Worm (Caenorhabditis elegans) whole organism, L4 larva: Measurements from ENCODE around the gene AH9.6.

ENCODE experiments used
- F10B5.3 ChIP-seq: sonication (generic microtip); optimal IDR thresholded peaks from 2 replicates; lab custom pipeline; 2016; ENCODE audit warnings: mild to moderate bottlenecking, missing genetic modification characterization, missing compliant biosample characterization
- F37D6.2 ChIP-seq: sonication (generic microtip); optimal IDR thresholded peaks from 2 replicates; lab custom pipeline; 2016; ENCODE audit warnings: mild to moderate bottlenecking, missing genetic modification characterization, missing compliant biosample characterization
- F49E8.2 ChIP-seq: sonication (generic microtip); optimal IDR thresholded peaks from 2 replicates; lab custom pipeline; 2016; ENCODE audit warnings: missing compliant biosample characterization, mild to moderate bottlenecking, missing genetic modification characterization, borderline replicate concordance
- Y75B8A.6 ChIP-seq: fragments of 200-800 bp; sonication (Bioruptor generic); IDR thresholded peaks from 2 replicates; pipeline ENCODE4 v1.3.6; 2022; ENCODE audit warnings: missing genetic modification reagents, missing genetic modification characterization, missing compliant biosample characterization
- aha-1 ChIP-seq: fragments of 150-350 bp; peaks from one replicate; lab custom pipeline; 2014; ENCODE audit warnings: missing biosample characterization, missing genetic modification characterization
- ama-1 ChIP-seq: fragments of 150-350 bp; optimal IDR thresholded peaks from 2 replicates; lab custom pipeline; 2014; ENCODE audit warnings: inconsistent platforms, mixed read lengths
- ceh-44 ChIP-seq: fragments of 200-800 bp; sonication (Bioruptor generic); IDR thresholded peaks from 2 replicates; pipeline ENCODE4 v1.3.6; 2022; ENCODE audit warnings: missing genetic modification reagents, missing genetic modification characterization, missing compliant biosample characterization
- ceh-82 ChIP-seq: sonication (generic microtip); optimal IDR thresholded peaks from 2 replicates; lab custom pipeline; 2017; ENCODE audit warnings: missing biosample characterization, missing genetic modification characterization
- cey-2 ChIP-seq: sonication (generic microtip); optimal IDR thresholded peaks from 3 replicates; lab custom pipeline; 2017; ENCODE audit warnings: missing genetic modification characterization, mild to moderate bottlenecking, missing compliant biosample characterization, antibody characterized with exemption, borderline replicate concordance; ENCODE audit not compliant: insufficient read depth
- daf-16 ChIP-seq, 3 experiments: sonication (generic microtip); optimal IDR thresholded peaks; 2 replicates each; lab custom pipeline; 2016 to 2017; ENCODE audit warnings: missing genetic modification characterization in 3 of 3, missing genetic modification reagents in 3 of 3, mild to moderate bottlenecking in 2 of 3, missing compliant biosample characterization in 2 of 3, missing biosample characterization in 1 of 3, moderate library complexity in 1 of 3
- daf-19 ChIP-seq: fragments of 200-800 bp; sonication (Bioruptor generic); conservative IDR thresholded peaks from 2 replicates; pipeline ENCODE4 v1.3.6; 2022; ENCODE audit warnings: missing genetic modification characterization, missing compliant biosample characterization
- dmd-9 ChIP-seq: fragments of 200-800 bp; sonication (Bioruptor generic); IDR thresholded peaks from 2 replicates; pipeline ENCODE4 v1.3.6; 2022; ENCODE audit warnings: missing genetic modification reagents, missing genetic modification characterization, missing compliant biosample characterization
- dpl-1 ChIP-seq: fragments of 150-350 bp; optimal IDR thresholded peaks from 2 replicates; lab custom pipeline; 2014; ENCODE audit warnings: missing biosample characterization, missing genetic modification reagents, missing genetic modification characterization
- duxl-1 ChIP-seq: sonication (generic microtip); optimal IDR thresholded peaks from 2 replicates; lab custom pipeline; 2016; ENCODE audit warnings: mild to moderate bottlenecking, missing genetic modification characterization, moderate library complexity, missing compliant biosample characterization; ENCODE audit not compliant: poor library complexity
- dve-1 ChIP-seq: sonication (generic microtip); optimal IDR thresholded peaks from 2 replicates; lab custom pipeline; 2017; ENCODE audit warnings: antibody characterized with exemption, mild to moderate bottlenecking, missing genetic modification characterization, missing compliant biosample characterization; ENCODE audit not compliant: insufficient read depth
- egl-43 ChIP-seq: fragments of 200-800 bp; sonication (Bioruptor generic); IDR thresholded peaks from 2 replicates; pipeline ENCODE4 v1.3.6; 2022; ENCODE audit warnings: missing genetic modification reagents, missing genetic modification characterization, missing compliant biosample characterization
- fkh-10 ChIP-seq: fragments of 150-350 bp; optimal IDR thresholded peaks from 2 replicates; lab custom pipeline; 2014; ENCODE audit warnings: missing biosample characterization, missing genetic modification reagents, missing genetic modification characterization
- gei-8 ChIP-seq: fragments of 200-800 bp; sonication (Bioruptor generic); optimal IDR thresholded peaks from 2 replicates; lab custom pipeline; 2018; ENCODE audit warnings: mild to moderate bottlenecking, missing genetic modification characterization, missing compliant biosample characterization
- hlh-30 ChIP-seq: sonication (generic microtip); optimal IDR thresholded peaks from 2 replicates; lab custom pipeline; 2017; ENCODE audit warnings: antibody characterized with exemption, mild to moderate bottlenecking, missing genetic modification characterization, missing compliant biosample characterization; ENCODE audit not compliant: insufficient read depth
- lin-1 ChIP-seq: fragments of 200-800 bp; sonication (Bioruptor generic); IDR thresholded peaks from 2 replicates; pipeline ENCODE4 v1.3.6; 2022; ENCODE audit warnings: missing genetic modification reagents, missing genetic modification characterization, missing compliant biosample characterization
- lin-13 ChIP-seq: fragments of 150-350 bp; optimal IDR thresholded peaks from 2 replicates; lab custom pipeline; 2014; ENCODE audit warnings: missing biosample characterization, missing genetic modification reagents, missing genetic modification characterization
- lin-29 ChIP-seq: fragments of 200-800 bp; sonication (Bioruptor generic); IDR thresholded peaks from 2 replicates; pipeline ENCODE4 v1.3.6; 2022; ENCODE audit warnings: missing genetic modification reagents, missing genetic modification characterization, missing compliant biosample characterization
- lin-39 ChIP-seq: fragments of 150-350 bp; optimal IDR thresholded peaks from 2 replicates; lab custom pipeline; 2014; ENCODE audit warnings: missing biosample characterization, missing genetic modification reagents, missing genetic modification characterization
- lsy-2 ChIP-seq, 2 experiments: fragments of 150-350 bp in 1 of 2; sonication (generic microtip) in 1 of 2; optimal IDR thresholded peaks; 2 replicates each; lab custom pipeline; 2014 to 2017; ENCODE audit warnings: missing biosample characterization in 2 of 2, missing genetic modification characterization in 2 of 2
- madf-5 ChIP-seq, 2 experiments: fragments of 200-800 bp; sonication (Bioruptor generic); IDR thresholded peaks; 2 replicates each; pipeline ENCODE4 v1.3.6; 2022; ENCODE audit warnings: missing compliant biosample characterization in 2 of 2, missing genetic modification characterization in 2 of 2
- madf-9 ChIP-seq: fragments of 200-800 bp; sonication (Bioruptor generic); conservative IDR thresholded peaks from 2 replicates; pipeline ENCODE4 v1.3.6; 2022; ENCODE audit warnings: missing genetic modification reagents, missing genetic modification characterization, missing compliant biosample characterization
- mdt-29 ChIP-seq: fragments of 200-800 bp; sonication (Bioruptor generic); IDR thresholded peaks from 2 replicates; pipeline ENCODE4 v1.3.6; 2022; ENCODE audit warnings: missing genetic modification reagents, missing genetic modification characterization, missing compliant biosample characterization
- nhr-111 ChIP-seq: fragments of 200-800 bp; sonication (Bioruptor generic); optimal IDR thresholded peaks from 2 replicates; lab custom pipeline; 2018; ENCODE audit warnings: mild to moderate bottlenecking, missing genetic modification characterization, missing compliant biosample characterization
- nhr-25 ChIP-seq: sonication (generic microtip); optimal IDR thresholded peaks from 2 replicates; lab custom pipeline; 2017; ENCODE audit warnings: missing genetic modification characterization, mild to moderate bottlenecking, missing compliant biosample characterization, antibody characterized with exemption, moderate library complexity, borderline replicate concordance; ENCODE audit not compliant: insufficient read depth
- nhr-6 ChIP-seq: fragments of 150-350 bp; optimal IDR thresholded peaks from 2 replicates; lab custom pipeline; 2014; ENCODE audit warnings: missing biosample characterization, missing genetic modification characterization
- pha-4 ChIP-seq, 2 experiments: fragments of 150-350 bp in 1 of 2; fragments of 200-800 bp in 1 of 2; sonication (Bioruptor generic) in 1 of 2; IDR thresholded peaks in 1 of 2; optimal IDR thresholded peaks in 1 of 2; 2 replicates each; pipeline versions ENCODE4 v1.3.6 to Lab custom; 2014 to 2022; ENCODE audit warnings: missing genetic modification characterization in 2 of 2, missing genetic modification reagents in 2 of 2, missing biosample characterization in 1 of 2, missing compliant biosample characterization in 1 of 2
- rbr-2 ChIP-seq: sonication (generic microtip); optimal IDR thresholded peaks from 2 replicates; lab custom pipeline; 2016; ENCODE audit warnings: missing genotype, missing genetic modification characterization, missing compliant biosample characterization
- saeg-2 ChIP-seq: fragments of 200-800 bp; sonication (Bioruptor generic); IDR thresholded peaks from 2 replicates; pipeline ENCODE4 v1.3.6; 2022; ENCODE audit warnings: missing genetic modification reagents, missing genetic modification characterization, missing compliant biosample characterization
- set-16 ChIP-seq: fragments of 200-800 bp; sonication (Bioruptor generic); IDR thresholded peaks from 2 replicates; pipeline ENCODE4 v1.3.6; 2022; ENCODE audit warnings: missing genetic modification reagents, missing genetic modification characterization, missing compliant biosample characterization
- unc-130 ChIP-seq: sonication (generic microtip); optimal IDR thresholded peaks from 2 replicates; lab custom pipeline; 2016; ENCODE audit warnings: missing genetic modification reagents, missing genetic modification characterization, missing compliant biosample characterization
- unc-39 ChIP-seq: sonication (generic microtip); optimal IDR thresholded peaks from 2 replicates; lab custom pipeline; 2017; ENCODE audit warnings: missing biosample characterization, missing genetic modification characterization
- unc-62 ChIP-seq, 3 experiments: fragments of 150-350 bp in 1 of 3; sonication (generic microtip); optimal IDR thresholded peaks in 2 of 3; peaks in 1 of 3; 1 replicate in 1 of 3; 2 replicates in 2 of 3; lab custom pipeline; 2014 to 2017; ENCODE audit warnings: missing biosample characterization in 3 of 3, missing genetic modification characterization in 3 of 3, missing genetic modification reagents in 3 of 3, missing genotype in 1 of 3
- vab-7 ChIP-seq: fragments of 200-800 bp; sonication (Bioruptor generic); IDR thresholded peaks from 2 replicates; pipeline ENCODE4 v1.3.6; 2022; ENCODE audit warnings: missing genetic modification reagents, missing genetic modification characterization, missing compliant biosample characterization
- zip-11 ChIP-seq: fragments of 200-800 bp; sonication (Bioruptor generic); IDR thresholded peaks from 2 replicates; pipeline ENCODE4 v1.3.6; 2022; ENCODE audit warnings: missing genetic modification characterization, missing compliant biosample characterization
- ztf-11 ChIP-seq: fragments of 150-350 bp; optimal IDR thresholded peaks from 2 replicates; lab custom pipeline; 2014; ENCODE audit warnings: missing biosample characterization, missing genetic modification characterization

AH9.6 gene

ce11 chrX:2258404-2258803 lies 9.5 kb downstream of the AH9.6 start:
- TF ChIP-seq pha-4 (GFP tag; IDR thresholded peaks at IDR 0.05; lab: Robert Waterston, UW) (no peak), pha-4 (tag; optimal IDR thresholded peaks at IDR 0.05; lab: Kevin White, UChicago) (no peak), daf-16 (GFP tag; optimal IDR thresholded peaks at IDR 0.05; lab: Kevin White, UChicago) (no peak), daf-16 (tag; optimal IDR thresholded peaks at IDR 0.05; lab: Kevin White, UChicago) (peak; percentile 42), lsy-2 (tag; optimal IDR thresholded peaks at IDR 0.05; lab: Kevin White, UChicago) (peak in 1 of 2 experiments; percentile 3), nhr-25 (tag; lab: Kevin White, UChicago) (peak; percentile 3), F10B5.3 (tag; lab: Kevin White, UChicago) (no peak), nhr-6 (tag; lab: Kevin White, UChicago) (peak; percentile 69), dve-1 (tag; lab: Kevin White, UChicago) (peak; percentile 33)
- TF ChIP-seq, all 104 proteins: peak for 5

ce11 chrX:2258001-2258400 lies 9.9 kb downstream of the AH9.6 start, which contains the start of gene crn-4:
Gene crn-4 (minus strand): TSS chrX:2258101.
- TF ChIP-seq F37D6.2 (tag; lab: Kevin White, UChicago): no peak
- no peak for TF ChIP-seq dmd-9 (GFP tag; lab: Robert Waterston, UW)
- TF ChIP-seq zip-11 (GFP tag; lab: Robert Waterston, UW): no peak
- no peak for TF ChIP-seq unc-62 (GFP tag; optimal IDR thresholded peaks at IDR 0.05 in 1 of 2; lab: Kevin White, UChicago)
- TF ChIP-seq unc-62 (tag; optimal IDR thresholded peaks at IDR 0.05; lab: Kevin White, UChicago): no peak
- TF ChIP-seq unc-39 (tag; lab: Kevin White, UChicago): no peak
- no peak for TF ChIP-seq Y75B8A.6 (GFP tag; lab: Robert Waterston, UW)
- TF ChIP-seq aha-1 (tag; lab: Kevin White, UChicago): no peak
- TF ChIP-seq ceh-82: no peak

ce11 chrX:2246908-2247307 lies 21.0 kb downstream of the AH9.6 start, which contains the start of gene AH9.1:
Gene AH9.1 (minus strand): TSS chrX:2247008.
- TF ChIP-seq F37D6.2 (tag; lab: Kevin White, UChicago) (no peak), lin-1 (no peak), zip-11 (GFP tag; lab: Robert Waterston, UW) (no peak), aha-1 (tag; lab: Kevin White, UChicago) (no peak), set-16 (GFP tag; lab: Robert Waterston, UW) (no peak), madf-5 (GFP tag; IDR thresholded peaks at IDR 0.05; lab: Robert Waterston, UW) (no peak), lin-39 (tag; lab: Kevin White, UChicago) (no peak), cey-2 (tag; lab: Kevin White, UChicago) (no peak), madf-9 (GFP tag; lab: Robert Waterston, UW) (no peak), lin-13 (GFP tag; lab: Kevin White, UChicago) (no peak), nhr-111 (no peak), dpl-1 (GFP tag; lab: Kevin White, UChicago) (no peak), egl-43 (no peak), vab-7 (GFP tag; lab: Robert Waterston, UW) (no peak), gei-8 (GFP tag; lab: Kevin White, UChicago) (no peak)
- TF ChIP-seq, all 104 proteins: peak for 0

DNA sequence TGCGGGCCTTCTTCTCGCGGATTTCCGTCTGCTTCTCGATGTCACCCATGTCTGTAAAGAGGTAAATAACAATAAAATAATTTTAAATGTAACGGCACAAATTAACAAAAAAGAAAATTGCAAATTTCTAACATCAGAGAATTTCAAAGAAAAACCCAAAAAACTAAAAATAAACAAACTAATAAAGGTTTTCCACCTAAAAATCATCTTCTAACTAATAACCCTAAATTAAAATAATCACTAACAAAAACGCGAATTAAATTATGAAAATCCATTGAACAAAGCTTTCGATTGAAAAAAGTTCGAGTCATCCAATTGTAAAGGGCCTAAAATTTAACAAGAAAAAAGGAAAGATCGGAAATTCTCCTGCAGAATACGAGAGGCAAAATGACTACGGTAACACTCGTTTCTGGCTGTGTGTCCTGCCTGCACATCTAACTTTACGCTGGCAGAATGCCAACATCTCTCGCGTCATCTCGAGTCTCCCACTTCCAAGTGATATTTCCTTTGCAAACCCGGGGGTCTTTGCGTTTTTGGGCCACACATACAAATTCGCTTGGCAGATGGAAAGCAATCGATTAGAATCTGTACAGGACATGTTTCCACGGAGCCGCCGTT lies 25.3 kb downstream of the AH9.6 start, which contains the start of gene rpl-11.2:
TSS of gene rpl-11.2 (minus strand) at position 51 of the 618 bp plus-strand sequence.
- TF ChIP-seq F49E8.2 (tag; lab: Kevin White, UChicago): no peak
- TF ChIP-seq rbr-2 (tag; lab: Kevin White, UChicago): peak; percentile 97
- peak; percentile 94 for TF ChIP-seq duxl-1 (tag; lab: Kevin White, UChicago)
- no peak for TF ChIP-seq ceh-44 (GFP tag; lab: Robert Waterston, UW)
- peak; percentile 85 for TF ChIP-seq saeg-2 (GFP tag; lab: Robert Waterston, UW)
- TF ChIP-seq lin-29 (GFP tag; lab: Robert Waterston, UW): peak; percentile 57; the same call in 1 of the 2 replicates
- TF ChIP-seq daf-19 (GFP tag; lab: Robert Waterston, UW): peak; percentile 69; the same call in 1 of the 2 replicates
- no peak for TF ChIP-seq ztf-11 (tag; lab: Kevin White, UChicago)
- TF ChIP-seq dve-1 (tag; lab: Kevin White, UChicago): peak; percentile 99
- TF ChIP-seq nhr-25 (tag; lab: Kevin White, UChicago): peak; percentile 96
- peak; percentile 99 for TF ChIP-seq fkh-10 (GFP tag; lab: Kevin White, UChicago)
- no peak for TF ChIP-seq unc-130 (GFP tag; lab: Kevin White, UChicago)
- TF ChIP-seq hlh-30: peak; percentile 94
- TF ChIP-seq Y75B8A.6 (GFP tag; lab: Robert Waterston, UW): peak; percentile 85
- peak; percentile 86 for TF ChIP-seq pha-4 (GFP tag; IDR thresholded peaks at IDR 0.05; lab: Robert Waterston, UW)
- peak; percentile 96 for TF ChIP-seq pha-4 (tag; optimal IDR thresholded peaks at IDR 0.05; lab: Kevin White, UChicago)
- TF ChIP-seq ama-1 (lab: Kevin White, UChicago): peak; percentile 73
- peak; percentile 48; the same call in 1 of the 2 replicates for TF ChIP-seq mdt-29 (GFP tag; lab: Robert Waterston, UW)
- TF ChIP-seq gei-8 (GFP tag; lab: Kevin White, UChicago): peak; percentile 18
- peak in 1 of 2 experiments; percentile 75 for TF ChIP-seq daf-16 (GFP tag; optimal IDR thresholded peaks at IDR 0.05; lab: Kevin White, UChicago)
- TF ChIP-seq daf-16 (tag; optimal IDR thresholded peaks at IDR 0.05; lab: Kevin White, UChicago): peak; percentile 85
